Worm (Caenorhabditis elegans): ENCODE data around the gene gap-2.

gap-2 gene

DNA sequence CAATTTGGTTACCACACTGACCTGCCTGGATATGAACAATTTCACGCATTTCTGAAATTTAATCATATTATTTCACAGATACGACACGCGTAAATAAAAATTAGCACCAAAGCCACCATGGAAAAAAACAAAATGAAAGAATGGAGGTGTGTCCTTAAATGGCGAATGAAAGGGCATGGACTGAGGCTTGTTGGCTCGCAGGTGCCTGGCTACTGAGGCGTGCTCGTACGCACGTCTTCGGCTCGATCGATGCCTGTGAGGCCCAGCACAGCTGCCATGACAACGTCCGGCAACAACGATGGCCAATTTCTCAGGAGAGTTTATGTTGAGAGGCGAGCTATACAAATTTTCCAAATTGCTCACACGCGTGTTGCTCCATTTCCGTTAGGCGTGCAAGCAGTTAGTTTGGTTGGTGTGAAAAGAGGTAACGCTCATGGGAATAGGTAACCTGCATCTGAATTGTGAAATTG, 35.4 kb upstream of the gap-2 start, which contains the start of gene tbb-4:
Gene tbb-4 (minus strand): TSS at position 51 of the 470 bp plus-strand sequence.
- no peak for TF ChIP-seq ceh-82 (tag; optimal IDR thresholded peaks at IDR 0.05)
- no peak for TF ChIP-seq crh-2 (tag; optimal IDR thresholded peaks at IDR 0.05)
- TF ChIP-seq F13H6.1 (tag; optimal IDR thresholded peaks at IDR 0.05) = no peak
- TF ChIP-seq ZK546.5 (tag; optimal IDR thresholded peaks at IDR 0.05) = no peak
- no peak for TF ChIP-seq C34F6.9 (tag; optimal IDR thresholded peaks at IDR 0.05)
- TF ChIP-seq nhr-21 (tag; optimal IDR thresholded peaks at IDR 0.05) = no peak
- no peak for TF ChIP-seq ama-1 (optimal IDR thresholded peaks at IDR 0.05)
- TF ChIP-seq sma-3 (GFP tag; optimal IDR thresholded peaks at IDR 0.05) = no peak
- no peak for TF ChIP-seq dmd-4 (tag; optimal IDR thresholded peaks at IDR 0.05)
- no peak for TF ChIP-seq unc-62 (GFP tag; optimal IDR thresholded peaks at IDR 0.05)
- TF ChIP-seq Y55F3AM.14 (GFP tag; optimal IDR thresholded peaks at IDR 0.05) = no peak
- TF ChIP-seq elt-1 (tag; optimal IDR thresholded peaks at IDR 0.05) = no peak
- TF ChIP-seq snpc-4 (tag; optimal IDR thresholded peaks at IDR 0.05) = no peak
- TF ChIP-seq nhr-6 (tag; optimal IDR thresholded peaks at IDR 0.05) = no peak
- no peak for TF ChIP-seq peb-1 (tag; optimal IDR thresholded peaks at IDR 0.05)

DNA sequence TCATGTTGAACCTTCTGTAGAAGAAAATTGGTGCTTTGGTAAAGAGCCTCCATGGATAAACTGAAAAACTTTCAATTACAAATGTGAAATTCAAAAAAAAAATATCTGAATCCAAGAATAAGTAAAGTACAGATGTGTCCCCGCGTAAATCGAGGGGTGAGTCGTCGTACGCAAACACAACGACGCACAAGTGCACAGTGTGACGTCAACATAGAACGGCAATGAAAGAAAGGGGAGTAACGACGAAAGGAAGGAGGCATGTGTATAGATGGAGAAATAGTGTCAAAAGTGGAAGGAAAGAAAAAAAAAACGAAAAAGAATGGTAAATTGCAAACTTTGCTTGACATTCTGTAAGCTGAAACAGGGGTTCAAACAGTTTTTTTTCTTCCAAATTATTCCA, 30.8 kb upstream of the gap-2 start, which contains the start of gene memb-1:
Gene memb-1 (minus strand): TSS at position 60 of the 400 bp plus-strand sequence.
- TF ChIP-seq ztf-1 (GFP tag; conservative IDR thresholded peaks at IDR 0.05) (no peak), peb-1 (tag; optimal IDR thresholded peaks at IDR 0.05) (no peak), nhr-21 (tag; optimal IDR thresholded peaks at IDR 0.05) (no peak), C34F6.9 (tag; optimal IDR thresholded peaks at IDR 0.05) (peak; percentile 74), elt-1 (tag; optimal IDR thresholded peaks at IDR 0.05) (no peak), ZK546.5 (tag; optimal IDR thresholded peaks at IDR 0.05) (no peak), ceh-16 (tag; optimal IDR thresholded peaks at IDR 0.05) (no peak), crh-2 (tag; optimal IDR thresholded peaks at IDR 0.05) (peak; percentile 90), unc-55 (GFP tag; optimal IDR thresholded peaks at IDR 0.05) (peak; percentile 81), R02D3.7 (tag; optimal IDR thresholded peaks at IDR 0.05) (no peak), alr-1 (tag; optimal IDR thresholded peaks at IDR 0.05) (no peak), mbf-1 (tag; optimal IDR thresholded peaks at IDR 0.05) (no peak), ceh-82 (tag; optimal IDR thresholded peaks at IDR 0.05) (no peak), snpc-4 (tag; optimal IDR thresholded peaks at IDR 0.05) (peak; percentile 13), sma-3 (GFP tag; optimal IDR thresholded peaks at IDR 0.05) (peak; percentile 38), ztf-11 (tag; optimal IDR thresholded peaks at IDR 0.05) (no peak), skn-1 (tag; optimal IDR thresholded peaks at IDR 0.05) (no peak), nhr-12 (tag; optimal IDR thresholded peaks at IDR 0.05) (no peak), F13H6.1 (tag; optimal IDR thresholded peaks at IDR 0.05) (peak; percentile 28), mdl-1 (tag; optimal IDR thresholded peaks at IDR 0.05) (no peak), aly-2 (tag; optimal IDR thresholded peaks at IDR 0.05) (no peak), nhr-77 (tag; optimal IDR thresholded peaks at IDR 0.05) (no peak), mab-5 (tag; optimal IDR thresholded peaks at IDR 0.05) (peak; percentile 31), ama-1 (optimal IDR thresholded peaks at IDR 0.05) (no peak), lin-13 (GFP tag; optimal IDR thresholded peaks at IDR 0.05) (peak; percentile 62), nhr-23 (tag; optimal IDR thresholded peaks at IDR 0.05) (no peak), nhr-129 (tag; optimal IDR thresholded peaks at IDR 0.05) (peak; percentile 81), nhr-25 (tag; optimal IDR thresholded peaks at IDR 0.05) (peak; percentile 63), Y55F3AM.14 (GFP tag; optimal IDR thresholded peaks at IDR 0.05) (no peak), nhr-237 (tag; optimal IDR thresholded peaks at IDR 0.05) (no peak), lsy-2 (tag; optimal IDR thresholded peaks at IDR 0.05) (peak in 1 of 2 experiments; percentile 72), nhr-6 (tag; optimal IDR thresholded peaks at IDR 0.05) (no peak), egl-27 (tag; optimal IDR thresholded peaks at IDR 0.05) (peak; percentile 28), fos-1 (tag; optimal IDR thresholded peaks at IDR 0.05) (peak; percentile 93), lin-11 (tag; optimal IDR thresholded peaks at IDR 0.05) (peak; percentile 10), zag-1 (tag; optimal IDR thresholded peaks at IDR 0.05) (peak; percentile 26), gmeb-1 (tag; optimal IDR thresholded peaks at IDR 0.05) (peak; percentile 56), unc-39 (tag; optimal IDR thresholded peaks at IDR 0.05) (no peak), elt-3 (tag; optimal IDR thresholded peaks at IDR 0.05) (no peak), dmd-4 (tag; optimal IDR thresholded peaks at IDR 0.05) (no peak), lin-39 (tag; optimal IDR thresholded peaks at IDR 0.05) (no peak), sem-4 (tag; optimal IDR thresholded peaks at IDR 0.05) (peak; percentile 54), unc-62 (GFP tag; optimal IDR thresholded peaks at IDR 0.05) (no peak), ztf-4 (tag; optimal IDR thresholded peaks at IDR 0.05) (no peak), nhr-10 (tag; optimal IDR thresholded peaks at IDR 0.05) (no peak), blmp-1 (tag; optimal IDR thresholded peaks at IDR 0.05; ENCODE audit: insufficient read depth) (no peak), nhr-11 (tag; optimal IDR thresholded peaks at IDR 0.05) (no peak), sma-9 (GFP tag; optimal IDR thresholded peaks at IDR 0.05) (peak; percentile 78), sma-9 (tag; optimal IDR thresholded peaks at IDR 0.05) (no peak)
